Worm (Caenorhabditis elegans): ENCODE measurements around the gene aakg-5.

The aakg-5 gene

ce11 chrII:9954885-9955284 is 20.0 kb downstream of the aakg-5 start, which contains the start of gene egl-43:
Gene egl-43 (plus strand): TSS chrII:9955185.
- TF ChIP-seq unc-62 (GFP tag; optimal IDR thresholded peaks at IDR 0.05): no peak

- no peak for TF ChIP-seq unc-62 (GFP tag; optimal IDR thresholded peaks at IDR 0.05)
These were observed 23.1 kb downstream of the aakg-5 start for ce11 chrII:9951846-9952245.

ce11 chrII:9948662-9949061 is 26.3 kb downstream of the aakg-5 start:
- no peak for TF ChIP-seq unc-62 (GFP tag; optimal IDR thresholded peaks at IDR 0.05)

ce11 chrII:9943837-9944236 is 31.1 kb downstream of the aakg-5 start, which contains the start of gene flad-1:
Gene flad-1 (plus strand): TSS chrII:9944137.
- no peak for TF ChIP-seq unc-62 (GFP tag; optimal IDR thresholded peaks at IDR 0.05)

- TF ChIP-seq unc-62 (GFP tag; optimal IDR thresholded peaks at IDR 0.05): no peak
These were observed 31.7 kb downstream of the aakg-5 start for ce11 chrII:9943246-9943645.

ce11 chrII:9940430-9940829 is 34.5 kb downstream of the aakg-5 start, which contains the start of gene ufd-3:
Gene ufd-3 (plus strand): TSS chrII:9940753.
- no peak for TF ChIP-seq unc-62 (GFP tag; optimal IDR thresholded peaks at IDR 0.05)

ce11 chrII:9938877-9939276 is 36.0 kb downstream of the aakg-5 start, which contains the start of the genes C05C10.7 and C05C10.5:
Gene C05C10.7 (minus strand): TSS chrII:9938971.
Gene C05C10.5 (plus strand): TSS chrII:9939040.
- TF ChIP-seq unc-62 (GFP tag; optimal IDR thresholded peaks at IDR 0.05): no peak

ce11 chrII:9937611-9938010 is 37.3 kb downstream of the aakg-5 start:
- TF ChIP-seq unc-62 (GFP tag; optimal IDR thresholded peaks at IDR 0.05): no peak

ce11 chrII:9936859-9937258 is 38.1 kb downstream of the aakg-5 start, which contains the start of gene C05C10.3:
Gene C05C10.3 (minus strand): TSS chrII:9936893.
- TF ChIP-seq unc-62 (GFP tag; optimal IDR thresholded peaks at IDR 0.05): no peak

- TF ChIP-seq unc-62 (GFP tag; optimal IDR thresholded peaks at IDR 0.05): no peak
These were observed 39.3 kb downstream of the aakg-5 start for ce11 chrII:9935664-9936063.

- TF ChIP-seq unc-62 (GFP tag; optimal IDR thresholded peaks at IDR 0.05): no peak
These were observed 39.8 kb downstream of the aakg-5 start for ce11 chrII:9935044-9935599.

- TF ChIP-seq unc-62 (GFP tag; optimal IDR thresholded peaks at IDR 0.05): no peak
These were observed 40.4 kb downstream of the aakg-5 start for ce11 chrII:9934570-9934969.

ce11 chrII:9933947-9934383 is 41.0 kb downstream of the aakg-5 start:
- TF ChIP-seq unc-62 (GFP tag; optimal IDR thresholded peaks at IDR 0.05): no peak

ce11 chrII:9931476-9931875 is 43.4 kb downstream of the aakg-5 start, which contains the start of gene pho-11:
Gene pho-11 (plus strand): TSS chrII:9931849.
- TF ChIP-seq unc-62 (GFP tag; optimal IDR thresholded peaks at IDR 0.05): no peak

- TF ChIP-seq unc-62 (GFP tag; optimal IDR thresholded peaks at IDR 0.05): no peak
These were observed 43.9 kb downstream of the aakg-5 start for ce11 chrII:9931012-9931411.

ce11 chrII:9928470-9928869 is 46.5 kb downstream of the aakg-5 start:
- no peak for TF ChIP-seq unc-62 (GFP tag; optimal IDR thresholded peaks at IDR 0.05)

- no peak for TF ChIP-seq unc-62 (GFP tag; optimal IDR thresholded peaks at IDR 0.05)
These were observed 53.2 kb downstream of the aakg-5 start, which contains the start of gene C05C10.2 for ce11 chrII:9921622-9922269. Gene C05C10.2 (plus strand): TSS chrII:9922219.

Data from whole organism, dauer.